Worm (Caenorhabditis elegans) whole organism, midembryonic: ENCODE data around the gene C44B7.7.

Experiments
- T22C8.4 ChIP-seq: fragments of 200-800 bp; sonication (Bioruptor generic); IDR thresholded peaks from 2 replicates; pipeline ENCODE4 v1.3.6; 2022; ENCODE audit warnings: missing genetic modification characterization, missing compliant biosample characterization
- cog-1 ChIP-seq: sonication (generic microtip); optimal IDR thresholded peaks from 2 replicates; lab custom pipeline; 2016; ENCODE audit warnings: missing genetic modification characterization, missing compliant biosample characterization
- med-1 ChIP-seq: sonication (generic microtip); optimal IDR thresholded peaks from 2 replicates; lab custom pipeline; 2017; ENCODE audit warnings: missing genetic modification characterization, mild to moderate bottlenecking, missing compliant biosample characterization, antibody characterized with exemption, missing genetic modification reagents; ENCODE audit not compliant: insufficient read depth
- ref-1 ChIP-seq: fragments of 200-800 bp; sonication (Bioruptor generic); conservative IDR thresholded peaks from 2 replicates; pipeline ENCODE4 v1.3.6; 2022; ENCODE audit warnings: missing genetic modification reagents, missing genetic modification characterization, missing compliant biosample characterization

DNA sequence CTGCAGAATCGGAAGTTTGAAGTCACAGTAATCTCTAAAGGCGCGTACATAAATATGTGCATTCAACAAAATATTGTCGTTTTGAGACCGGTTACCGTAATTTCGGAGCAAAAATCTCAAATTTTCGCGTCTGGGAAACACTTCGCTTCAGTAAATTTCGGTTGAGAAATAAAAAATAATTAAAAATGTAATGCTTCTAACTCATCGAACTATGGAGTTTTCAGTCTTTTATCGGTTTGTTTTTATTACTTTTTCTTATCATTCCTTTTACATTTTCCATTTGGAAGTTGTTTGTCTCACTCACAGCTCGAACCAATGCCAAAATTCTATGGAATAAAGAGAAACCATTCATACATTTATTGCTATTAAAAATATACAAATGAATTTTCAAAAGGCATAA, 8.2 kb upstream of the C44B7.7 start:
- no peak for TF ChIP-seq med-1
- no peak for TF ChIP-seq T22C8.4 (GFP tag; lab: Robert Waterston, UW)
- TF ChIP-seq ref-1: no peak
- TF ChIP-seq cog-1: no peak
